Worm (Caenorhabditis elegans) whole organism, young adult: ENCODE measurements around the gene cutl-29.
A peak's percentile ranks its signal among the peaks of the same experiment; 100 is the strongest.

Source experiments
- B0019.2 ChIP-seq: fragments of 200-800 bp; sonication (Bioruptor generic); conservative IDR thresholded peaks from 2 replicates; pipeline ENCODE4 v1.3.6; 2022; ENCODE audit warnings: missing genetic modification reagents, missing genetic modification characterization, missing compliant biosample characterization
- B0261.1 ChIP-seq: sonication (generic microtip); optimal IDR thresholded peaks from 2 replicates; lab custom pipeline; 2016; ENCODE audit warnings: mild to moderate bottlenecking, missing genetic modification characterization, moderate library complexity, missing compliant biosample characterization
- C17E4.6 ChIP-seq: fragments of 200-800 bp; sonication (Bioruptor generic); IDR thresholded peaks from 2 replicates; pipeline ENCODE4 v1.3.6; 2022; ENCODE audit warnings: missing genetic modification reagents, missing genetic modification characterization, missing compliant biosample characterization
- D2030.7 ChIP-seq: fragments of 200-800 bp; sonication (Bioruptor generic); IDR thresholded peaks from 2 replicates; pipeline ENCODE4 v1.3.6; 2022; ENCODE audit warnings: missing genetic modification reagents, missing genetic modification characterization, missing compliant biosample characterization
- F10E7.11 ChIP-seq: sonication (generic microtip); optimal IDR thresholded peaks from 2 replicates; lab custom pipeline; 2017; ENCODE audit warnings: mild to moderate bottlenecking, missing genetic modification characterization, moderate library complexity, missing compliant biosample characterization
- F37B4.10 ChIP-seq: fragments of 200-800 bp; sonication (Bioruptor generic); IDR thresholded peaks from 2 replicates; pipeline ENCODE4 v1.3.6; 2022; ENCODE audit warnings: missing genetic modification characterization, missing compliant biosample characterization
- F49E8.2 ChIP-seq: sonication (generic microtip); optimal IDR thresholded peaks from 3 replicates; lab custom pipeline; 2017; ENCODE audit warnings: missing genetic modification characterization, mild to moderate bottlenecking, missing compliant biosample characterization, antibody characterized with exemption, moderate library complexity; ENCODE audit not compliant: insufficient read depth
- F52B5.7 ChIP-seq: sonication (generic microtip); optimal IDR thresholded peaks from 2 replicates; lab custom pipeline; 2016; ENCODE audit warnings: mild to moderate bottlenecking, missing genetic modification characterization, missing compliant biosample characterization
- F57C9.4 ChIP-seq: sonication (generic microtip); optimal IDR thresholded peaks from 2 replicates; lab custom pipeline; 2017; ENCODE audit warnings: mild to moderate bottlenecking, missing genetic modification characterization, missing compliant biosample characterization
- Y95B8A.8 ChIP-seq: fragments of 200-800 bp; sonication (Bioruptor generic); IDR thresholded peaks from 2 replicates; pipeline ENCODE4 v1.3.6; 2022; ENCODE audit warnings: missing genetic modification reagents, missing genetic modification characterization, missing compliant biosample characterization
- ZK185.1 ChIP-seq: sonication (generic microtip); optimal IDR thresholded peaks from 2 replicates; lab custom pipeline; 2016; ENCODE audit warnings: mild to moderate bottlenecking, missing genetic modification characterization, missing compliant biosample characterization; ENCODE audit not compliant: poor library complexity, severe bottlenecking
- ama-1 ChIP-seq, 3 experiments: fragments of 150-350 bp in 1 of 3; sonication (generic microtip) in 2 of 3; optimal IDR thresholded peaks; 2 replicates each; lab custom pipeline; 2014 to 2018; ENCODE audit warnings: missing biosample characterization in 2 of 3, missing genetic modification characterization in 2 of 3, missing genetic modification reagents in 2 of 3
- ccch-3 ChIP-seq: fragments of 200-800 bp; sonication (Bioruptor generic); optimal IDR thresholded peaks from 2 replicates; lab custom pipeline; 2018; ENCODE audit warnings: mild to moderate bottlenecking, missing genetic modification characterization, missing compliant biosample characterization
- ceh-100 ChIP-seq: fragments of 200-800 bp; sonication (Bioruptor generic); IDR thresholded peaks from 2 replicates; pipeline ENCODE4 v1.3.6; 2022; ENCODE audit warnings: missing genetic modification reagents, missing genetic modification characterization, missing compliant biosample characterization
- ceh-40 ChIP-seq: fragments of 200-800 bp; sonication (Bioruptor generic); IDR thresholded peaks from 2 replicates; pipeline ENCODE4 v1.3.6; 2022; ENCODE audit warnings: missing genetic modification characterization, missing compliant biosample characterization
- ceh-58 ChIP-seq: fragments of 200-800 bp; sonication (Bioruptor generic); IDR thresholded peaks from 2 replicates; pipeline ENCODE4 v1.3.6; 2022; ENCODE audit warnings: missing genetic modification characterization, missing compliant biosample characterization
- ceh-91 ChIP-seq: fragments of 200-800 bp; sonication (Bioruptor generic); IDR thresholded peaks from 2 replicates; pipeline ENCODE4 v1.3.6; 2022; ENCODE audit warnings: missing genetic modification reagents, missing genetic modification characterization, missing compliant biosample characterization
- chd-7 ChIP-seq: sonication (generic microtip); optimal IDR thresholded peaks from 2 replicates; lab custom pipeline; 2016; ENCODE audit warnings: mild to moderate bottlenecking, missing genetic modification characterization, moderate library complexity, missing compliant biosample characterization
- dpl-1 ChIP-seq: fragments of 150-350 bp; optimal IDR thresholded peaks from 2 replicates; lab custom pipeline; 2014; ENCODE audit warnings: missing biosample characterization, missing genetic modification reagents, missing genetic modification characterization
- efl-1 ChIP-seq: fragments of 150-350 bp; optimal IDR thresholded peaks from 2 replicates; lab custom pipeline; 2014; ENCODE audit warnings: missing biosample characterization, missing genetic modification reagents, missing genetic modification characterization
- egl-18 ChIP-seq: fragments of 200-800 bp; sonication (Bioruptor generic); IDR thresholded peaks from 2 replicates; pipeline ENCODE4 v1.3.6; 2022; ENCODE audit warnings: missing genetic modification reagents, missing genetic modification characterization, missing compliant biosample characterization
- egrh-3 ChIP-seq: fragments of 200-800 bp; sonication (Bioruptor generic); IDR thresholded peaks from 2 replicates; pipeline ENCODE4 v1.3.6; 2022; ENCODE audit warnings: missing genetic modification reagents, missing genetic modification characterization, missing compliant biosample characterization
- hlh-12 ChIP-seq: sonication (generic microtip); optimal IDR thresholded peaks from 2 replicates; lab custom pipeline; 2016; ENCODE audit warnings: missing genetic modification characterization, missing compliant biosample characterization
- hmg-20 ChIP-seq: fragments of 200-800 bp; sonication (Bioruptor generic); IDR thresholded peaks from 2 replicates; pipeline ENCODE4 v1.3.6; 2022; ENCODE audit warnings: missing genetic modification reagents, missing genetic modification characterization, missing compliant biosample characterization
- hrde-1 ChIP-seq: sonication (generic microtip); optimal IDR thresholded peaks from 2 replicates; lab custom pipeline; 2016; ENCODE audit warnings: missing genetic modification characterization, mild to moderate bottlenecking, missing compliant biosample characterization, moderate library complexity, missing genotype, missing genetic modification reagents, borderline replicate concordance
- let-526 ChIP-seq: fragments of 200-800 bp; sonication (Bioruptor generic); IDR thresholded peaks from 2 replicates; pipeline ENCODE4 v1.3.6; 2022; ENCODE audit warnings: missing genetic modification reagents, missing genetic modification characterization, missing compliant biosample characterization
- lin-26 ChIP-seq: fragments of 200-800 bp; sonication (Bioruptor generic); IDR thresholded peaks from 2 replicates; pipeline ENCODE4 v1.3.6; 2022; ENCODE audit warnings: missing genetic modification reagents, missing genetic modification characterization, missing compliant biosample characterization
- lsy-27 ChIP-seq: sonication (generic microtip); optimal IDR thresholded peaks from 2 replicates; lab custom pipeline; 2017; ENCODE audit warnings: missing genetic modification characterization, mild to moderate bottlenecking, missing compliant biosample characterization, antibody characterized with exemption, missing genotype, borderline replicate concordance; ENCODE audit not compliant: insufficient read depth
- madf-3 ChIP-seq: fragments of 200-800 bp; sonication (Bioruptor generic); IDR thresholded peaks from 2 replicates; pipeline ENCODE4 v1.3.6; 2022; ENCODE audit warnings: missing genetic modification reagents, missing genetic modification characterization, missing compliant biosample characterization
- mxl-1 ChIP-seq: sonication (generic microtip); optimal IDR thresholded peaks from 2 replicates; lab custom pipeline; 2016; ENCODE audit warnings: missing genetic modification characterization, missing compliant biosample characterization
- nfyb-1 ChIP-seq: fragments of 200-800 bp; sonication (Bioruptor generic); IDR thresholded peaks from 2 replicates; pipeline ENCODE4 v1.3.6; 2022; ENCODE audit warnings: missing genetic modification reagents, missing genetic modification characterization, missing compliant biosample characterization
- nhr-120 ChIP-seq: fragments of 200-800 bp; sonication (Bioruptor generic); IDR thresholded peaks from 2 replicates; pipeline ENCODE4 v1.3.6; 2022; ENCODE audit warnings: missing genetic modification characterization, missing compliant biosample characterization
- nhr-179 ChIP-seq: sonication (generic microtip); optimal IDR thresholded peaks from 2 replicates; lab custom pipeline; 2016; ENCODE audit warnings: mild to moderate bottlenecking, missing genetic modification characterization, missing compliant biosample characterization
- nhr-80 ChIP-seq: sonication (generic microtip); optimal IDR thresholded peaks from 2 replicates; lab custom pipeline; 2016; ENCODE audit warnings: missing genetic modification characterization, missing compliant biosample characterization
- pbrm-1 ChIP-seq: fragments of 200-800 bp; sonication (Bioruptor generic); IDR thresholded peaks from 2 replicates; pipeline ENCODE4 v1.3.6; 2022; ENCODE audit warnings: missing genetic modification reagents, missing genetic modification characterization, missing compliant biosample characterization
- pha-4 ChIP-seq: fragments of 150-350 bp; sonication (generic microtip); optimal IDR thresholded peaks from 2 replicates; lab custom pipeline; 2014; ENCODE audit warnings: missing biosample characterization, missing genetic modification reagents, missing genetic modification characterization
- rec-8 ChIP-seq, 2 experiments: sonication (generic microtip); optimal IDR thresholded peaks; 2 replicates each; lab custom pipeline; 2016; ENCODE audit warnings: mild to moderate bottlenecking in 2 of 2, missing genetic modification characterization in 2 of 2, missing genetic modification reagents in 2 of 2, missing genotype in 2 of 2, missing biosample characterization in 1 of 2, missing compliant biosample characterization in 1 of 2, moderate library complexity in 1 of 2
- sea-2 ChIP-seq: fragments of 200-800 bp; sonication (Bioruptor generic); IDR thresholded peaks from 2 replicates; pipeline ENCODE4 v1.3.6; 2022; ENCODE audit warnings: missing genetic modification characterization, missing compliant biosample characterization
- snpc-1.1 ChIP-seq: sonication (generic microtip); optimal IDR thresholded peaks from 2 replicates; lab custom pipeline; 2017; ENCODE audit warnings: missing genetic modification characterization, mild to moderate bottlenecking, missing compliant biosample characterization, antibody characterized with exemption, moderate library complexity, missing genotype, missing genetic modification reagents; ENCODE audit not compliant: insufficient read depth
- snpc-1.3 ChIP-seq: sonication (generic microtip); optimal IDR thresholded peaks from 2 replicates; lab custom pipeline; 2017; ENCODE audit warnings: missing genetic modification characterization, mild to moderate bottlenecking, missing compliant biosample characterization, antibody characterized with exemption, moderate library complexity, missing genotype, missing genetic modification reagents; ENCODE audit not compliant: insufficient read depth
- somi-1 ChIP-seq: fragments of 200-800 bp; sonication (Bioruptor generic); optimal IDR thresholded peaks from 2 replicates; lab custom pipeline; 2018; ENCODE audit warnings: mild to moderate bottlenecking, missing genetic modification characterization, missing compliant biosample characterization
- zfh-2 ChIP-seq: fragments of 200-800 bp; sonication (Bioruptor generic); conservative IDR thresholded peaks from 2 replicates; pipeline ENCODE4 v1.3.6; 2022; ENCODE audit warnings: missing genetic modification reagents, missing genetic modification characterization, missing compliant biosample characterization
- ztf-25 ChIP-seq: fragments of 200-800 bp; sonication (Bioruptor generic); IDR thresholded peaks from 2 replicates; pipeline ENCODE4 v1.3.6; 2022; ENCODE audit warnings: missing genetic modification reagents, missing genetic modification characterization, missing compliant biosample characterization
- ztf-3 ChIP-seq: fragments of 200-800 bp; sonication (Bioruptor generic); optimal IDR thresholded peaks from 2 replicates; lab custom pipeline; 2018; ENCODE audit warnings: mild to moderate bottlenecking, missing genetic modification characterization, missing compliant biosample characterization

cutl-29 gene

ce11 chrX:8231858-8232257 lies 39.0 kb downstream of the cutl-29 start, which contains the start of gene K02A6.3 (continued):
- peak; percentile 60; the same call in 1 of the 2 replicates for TF ChIP-seq pbrm-1 (GFP tag; lab: Robert Waterston, UW)
- TF ChIP-seq madf-3 (GFP tag; lab: Robert Waterston, UW): 0 out of 2 replicates have a peak, but pooled peaks have one; percentile 37
- TF ChIP-seq ceh-100: peak; percentile 34; the same call in 1 of the 2 replicates
- no peak for TF ChIP-seq hlh-12 (tag; lab: Kevin White, UChicago)
- peak; percentile 92 for TF ChIP-seq nhr-80
- peak; percentile 57; the same call in 1 of the 2 replicates for TF ChIP-seq Y95B8A.8 (GFP tag; lab: Robert Waterston, UW)
- TF ChIP-seq chd-7 (tag; lab: Kevin White, UChicago): peak; percentile 79
- TF ChIP-seq nhr-179 (tag; lab: Kevin White, UChicago): no peak
- no peak for TF ChIP-seq snpc-1.3 (tag; lab: Kevin White, UChicago)
- TF ChIP-seq ztf-3: peak; percentile 25
- no peak for TF ChIP-seq snpc-1.1 (tag; lab: Kevin White, UChicago)
- peak; percentile 86 for TF ChIP-seq somi-1
- TF ChIP-seq nfyb-1 (GFP tag; lab: Robert Waterston, UW): peak; percentile 76
- TF ChIP-seq F10E7.11 (tag; lab: Kevin White, UChicago): no peak
- no peak for TF ChIP-seq let-526 (GFP tag; lab: Robert Waterston, UW)
- no peak; the same call in none of the 2 replicates for TF ChIP-seq zfh-2 (GFP tag; lab: Robert Waterston, UW)
- no peak for TF ChIP-seq rec-8 (tag; optimal IDR thresholded peaks at IDR 0.05; lab: Kevin White, UChicago)
- no peak for TF ChIP-seq ama-1 (optimal IDR thresholded peaks at IDR 0.05; lab: Kevin White, UChicago)
- no peak for TF ChIP-seq ama-1 (GFP tag; optimal IDR thresholded peaks at IDR 0.05; lab: Kevin White, UChicago)
- TF ChIP-seq pha-4 (tag; lab: Kevin White, UChicago): peak; percentile 58
- no peak for TF ChIP-seq F37B4.10 (GFP tag; lab: Robert Waterston, UW)
- TF ChIP-seq F57C9.4 (tag; lab: Kevin White, UChicago): no peak
- TF ChIP-seq ccch-3: no peak
- TF ChIP-seq F49E8.2: no peak
- TF ChIP-seq B0019.2: no peak
- no peak for TF ChIP-seq hmg-20 (GFP tag; lab: Robert Waterston, UW)
- no peak for TF ChIP-seq sea-2 (GFP tag; lab: Robert Waterston, UW)
- no peak for TF ChIP-seq nhr-120 (GFP tag; lab: Robert Waterston, UW)
- TF ChIP-seq C17E4.6: no peak
- no peak for TF ChIP-seq mxl-1 (tag; lab: Kevin White, UChicago)
- peak; percentile 39; the same call in 1 of the 2 replicates for TF ChIP-seq egrh-3 (GFP tag; lab: Robert Waterston, UW)
- TF ChIP-seq egl-18: no peak
- TF ChIP-seq hrde-1 (tag; lab: Kevin White, UChicago): no peak
- no peak for TF ChIP-seq efl-1 (GFP tag; lab: Kevin White, UChicago)
- TF ChIP-seq D2030.7 (GFP tag; lab: Robert Waterston, UW): no peak
- TF ChIP-seq ztf-25: no peak
- no peak for TF ChIP-seq ceh-91 (GFP tag; lab: Robert Waterston, UW)
- TF ChIP-seq dpl-1: no peak
- no peak for TF ChIP-seq ceh-40 (GFP tag; lab: Robert Waterston, UW)
- no peak for TF ChIP-seq lsy-27 (tag; lab: Kevin White, UChicago)
- TF ChIP-seq B0261.1 (tag; lab: Kevin White, UChicago): no peak
- TF ChIP-seq lin-26 (GFP tag; lab: Robert Waterston, UW): peak; percentile 42; the same call in 1 of the 2 replicates
- TF ChIP-seq ZK185.1: peak; percentile 69
- TF ChIP-seq ceh-58: no peak
- TF ChIP-seq F52B5.7: no peak
